Fruit fly (Drosophila melanogaster): Measurements from ENCODE around the gene CG5151.

DNA sequence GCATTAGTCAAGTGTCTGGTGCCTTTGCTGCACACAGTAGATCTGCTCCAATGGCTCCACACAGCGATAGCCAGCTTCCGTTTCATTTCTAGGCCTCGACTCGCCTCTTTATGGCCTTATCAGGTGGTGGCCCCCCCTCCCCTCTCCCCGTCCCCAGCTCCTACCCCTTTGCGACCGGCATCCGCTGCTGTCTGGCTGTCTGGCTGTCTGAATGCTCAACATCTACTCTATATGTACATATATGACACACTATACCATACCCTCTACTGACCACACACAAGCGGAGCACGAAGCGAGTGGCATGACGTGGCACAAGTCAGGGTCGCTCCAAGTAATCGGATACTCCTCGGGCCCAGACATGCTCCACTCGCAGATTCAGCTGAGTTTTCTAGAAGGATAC, 6.2 kb downstream of the CG5151 start:
- TF ChIP-seq Dll (optimal IDR thresholded peaks at IDR 0.05) (no peak), EcR (GFP tag; optimal IDR thresholded peaks at IDR 0.05) (no peak), usp (GFP tag; optimal IDR thresholded peaks at IDR 0.05) (no peak), psq (optimal IDR thresholded peaks at IDR 0.05) (no peak)
